Worm (Caenorhabditis elegans): ENCODE data around the gene C03H5.4.

The C03H5.4 gene

DNA sequence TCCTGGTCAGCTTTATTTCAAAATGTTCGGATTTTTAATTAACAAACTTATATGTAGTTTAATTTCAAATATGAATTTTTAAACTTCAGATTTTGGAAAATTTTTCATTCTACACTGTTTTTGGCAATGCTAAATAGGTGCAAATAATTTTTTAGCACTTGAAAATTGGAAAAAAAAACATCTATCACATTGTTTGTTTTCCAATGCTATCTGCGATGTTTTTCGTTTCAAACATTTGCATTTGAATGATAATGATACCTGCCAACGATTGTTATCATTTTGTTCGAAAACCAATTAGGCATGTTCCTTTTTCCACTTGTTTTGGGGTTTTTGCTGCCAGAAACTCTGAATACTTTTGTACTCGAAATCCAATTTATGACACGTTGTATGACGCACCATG lies at the start of gene C03H5.4:
Gene C03H5.4 (plus strand): TSS at position 301 of the 400 bp plus-strand sequence.
- no peak for TF ChIP-seq unc-62 (GFP tag; optimal IDR thresholded peaks at IDR 0.05)

DNA sequence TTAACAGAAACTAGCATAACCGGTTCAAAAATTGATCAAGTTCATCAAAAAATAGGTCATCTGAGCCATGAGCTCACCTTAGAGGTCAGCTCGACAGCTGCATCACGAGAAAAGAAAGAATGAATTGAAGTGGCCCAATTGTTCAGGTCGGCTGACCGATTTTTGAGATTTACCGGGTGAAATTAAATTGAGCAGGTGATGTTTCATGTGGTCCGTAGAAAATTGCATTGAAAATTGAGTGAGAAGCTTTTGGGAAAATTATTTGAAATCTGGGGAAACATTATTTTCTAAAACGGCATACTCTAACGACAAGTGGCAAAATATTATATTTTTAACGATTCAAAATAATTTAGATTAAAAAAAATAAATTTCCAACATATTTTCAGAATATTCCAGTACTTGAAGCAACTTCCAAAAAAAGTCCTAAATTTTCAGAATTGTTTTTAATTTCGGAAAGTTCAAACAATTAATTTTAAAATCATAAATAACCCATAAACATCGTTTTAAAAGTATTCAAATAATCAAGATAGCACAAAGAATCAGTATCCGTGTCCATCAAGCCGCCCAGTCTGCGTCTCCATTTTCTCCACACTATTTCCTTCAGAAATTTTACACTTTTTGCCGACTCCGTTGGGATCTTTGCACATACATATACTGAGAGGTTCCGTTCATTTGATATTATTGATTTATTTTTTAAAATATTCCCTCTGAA lies 49.3 kb upstream of the C03H5.4 start, which contains the start of gene sgcb-1:
Gene sgcb-1 (plus strand): TSS at position 662 of the 712 bp plus-strand sequence.
- no peak for TF ChIP-seq unc-62 (GFP tag; optimal IDR thresholded peaks at IDR 0.05)

ce11 chrII:332419-332818 lies 42.6 kb upstream of the C03H5.4 start, which contains the start of gene cbn-1:
cbn-1 (minus strand) TSS chrII:332519.
- no peak for TF ChIP-seq unc-62 (GFP tag; optimal IDR thresholded peaks at IDR 0.05)

DNA sequence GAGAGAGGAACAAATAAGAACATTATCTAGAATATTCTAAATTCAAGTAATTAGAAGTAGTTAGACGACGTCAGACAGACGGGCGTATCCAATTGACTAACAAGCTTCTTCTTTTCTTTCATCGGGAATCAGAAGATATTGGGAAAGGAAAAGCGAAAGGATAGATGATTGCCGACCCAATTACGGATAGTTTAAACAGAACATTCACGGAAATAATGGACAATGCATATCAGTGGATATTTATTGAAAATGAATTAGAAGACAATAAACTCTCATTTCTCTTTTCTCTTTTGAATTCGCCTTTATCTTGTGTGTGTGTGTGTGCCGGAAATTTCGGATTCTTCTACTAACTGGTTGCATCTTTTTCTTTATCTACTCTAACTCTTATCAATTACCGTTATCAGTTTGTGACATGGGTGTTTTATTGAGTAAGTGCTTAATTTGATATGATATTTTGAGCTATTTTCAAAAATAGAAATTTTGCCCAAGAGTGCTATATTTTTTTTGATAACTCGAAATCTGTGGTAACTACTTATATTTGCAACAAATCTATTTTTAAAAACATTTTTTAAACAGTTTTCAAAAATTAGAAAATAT lies 41.1 kb upstream of the C03H5.4 start:
- TF ChIP-seq unc-62 (GFP tag; optimal IDR thresholded peaks at IDR 0.05): no peak

DNA sequence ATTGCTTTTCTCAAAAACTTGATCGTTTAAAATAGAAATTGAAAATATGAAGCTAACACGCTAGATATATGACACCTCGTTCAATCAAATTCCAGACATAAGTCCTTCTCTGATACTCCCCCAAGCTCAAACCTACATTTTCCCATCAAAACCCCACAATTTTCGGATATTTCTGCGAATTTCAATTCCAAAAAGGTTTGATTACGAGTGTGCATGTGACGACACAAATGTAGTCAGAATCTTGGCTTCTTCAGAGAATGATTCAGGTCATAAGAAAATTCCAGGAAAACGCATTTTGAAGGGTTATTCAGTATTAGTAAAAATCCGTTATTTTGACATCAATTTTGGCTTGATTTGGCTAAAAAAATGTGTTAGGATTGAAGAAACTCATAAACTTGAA lies 40.2 kb upstream of the C03H5.4 start:
- no peak for TF ChIP-seq unc-62 (GFP tag; optimal IDR thresholded peaks at IDR 0.05)

DNA sequence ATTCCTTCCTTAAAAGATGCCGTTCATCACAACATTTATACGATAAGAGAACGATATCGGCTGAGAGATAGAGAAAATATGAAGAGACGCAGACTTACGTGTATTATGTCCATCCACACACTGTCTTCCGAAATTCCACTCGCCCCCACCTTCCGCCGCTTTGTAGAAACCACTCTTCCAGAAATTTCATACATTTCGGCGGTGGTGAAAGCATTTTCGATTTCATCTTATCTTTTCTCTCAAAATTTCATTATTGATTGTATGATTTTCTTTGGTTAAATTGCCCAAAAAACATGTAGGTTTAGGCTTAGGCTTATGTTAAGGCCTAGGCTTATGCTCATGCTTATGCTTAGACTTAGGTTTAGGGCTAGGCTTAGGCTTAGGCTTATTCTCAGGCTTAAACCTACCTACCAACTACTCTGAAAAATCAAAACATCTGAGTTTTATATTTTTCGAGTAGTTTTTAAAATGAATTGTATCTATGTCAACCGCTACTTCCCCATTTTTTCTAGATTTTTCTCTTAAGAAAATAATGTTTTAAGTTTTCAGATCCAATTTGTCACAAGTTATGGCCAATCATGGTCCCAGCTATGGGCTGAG lies 37.7 kb upstream of the C03H5.4 start, which contains the start of gene cpn-2:
Gene cpn-2 (plus strand): TSS at position 550 of the 600 bp plus-strand sequence.
- TF ChIP-seq unc-62 (GFP tag; optimal IDR thresholded peaks at IDR 0.05): no peak

ce11 chrII:340224-340623 lies 34.8 kb upstream of the C03H5.4 start, which contains the start of gene clc-31:
clc-31 (plus strand) TSS chrII:340524.
- TF ChIP-seq unc-62 (GFP tag; optimal IDR thresholded peaks at IDR 0.05): no peak

DNA sequence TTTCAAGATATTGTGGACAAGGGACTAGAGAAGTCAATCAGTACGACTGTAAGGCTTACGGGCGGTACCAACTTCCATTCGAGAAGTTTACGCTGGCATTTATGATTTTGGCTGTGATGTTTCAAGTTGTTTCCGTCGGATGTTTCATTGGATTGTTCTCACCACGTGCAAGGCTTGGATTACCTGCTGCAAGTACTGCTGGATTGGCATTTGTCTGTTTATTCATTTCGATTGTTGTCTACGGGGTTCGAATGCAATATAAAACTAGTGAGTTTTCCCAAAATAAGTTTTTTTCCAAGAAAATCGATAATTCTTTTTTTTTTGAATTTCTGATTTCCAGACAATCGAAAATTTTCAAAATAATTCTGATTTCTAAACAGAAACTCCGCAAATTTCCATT lies 34.3 kb upstream of the C03H5.4 start:
- TF ChIP-seq unc-62 (GFP tag; optimal IDR thresholded peaks at IDR 0.05): no peak

DNA sequence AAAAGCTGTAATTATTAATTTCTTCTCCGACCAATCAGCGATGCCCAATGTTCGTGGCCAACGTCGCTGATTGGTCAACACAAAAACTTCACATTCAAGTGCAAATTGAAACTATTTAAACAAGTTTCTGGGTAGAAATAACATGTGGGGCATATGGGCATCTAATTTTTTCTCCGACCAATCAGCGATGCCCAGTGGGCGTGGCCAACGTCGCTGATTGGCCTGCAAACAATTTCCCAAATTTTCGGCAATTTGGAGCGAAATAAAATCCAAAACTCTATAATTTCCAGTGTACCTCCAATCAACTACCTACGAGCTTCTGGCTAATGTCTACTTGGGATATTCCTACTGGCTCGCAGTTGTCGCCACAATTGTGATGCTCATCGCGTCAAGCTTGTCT lies 33.8 kb upstream of the C03H5.4 start:
- TF ChIP-seq unc-62 (GFP tag; optimal IDR thresholded peaks at IDR 0.05): no peak

DNA sequence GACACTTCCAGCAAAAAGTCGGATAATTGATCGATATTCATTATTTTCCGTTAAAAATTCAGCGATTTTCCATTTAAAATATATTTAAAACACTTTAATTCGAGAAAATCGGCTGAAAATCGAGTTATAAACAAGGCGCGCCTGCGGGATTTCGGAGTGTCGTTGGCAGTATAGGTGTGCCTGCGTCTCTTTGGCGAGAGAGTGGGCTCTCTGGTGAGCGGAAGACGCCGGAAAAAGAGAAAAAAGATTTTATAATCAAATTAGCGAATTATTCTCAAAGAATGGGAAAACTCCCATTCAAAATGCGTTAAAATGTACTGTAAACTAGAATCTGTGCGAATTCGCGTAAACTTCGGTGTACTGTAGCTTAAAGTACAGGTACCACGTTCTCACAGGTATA lies 27.3 kb upstream of the C03H5.4 start, which contains the start of gene D1069.3:
Gene D1069.3 (minus strand): TSS at position 158 of the 400 bp plus-strand sequence.
- TF ChIP-seq unc-62 (GFP tag; optimal IDR thresholded peaks at IDR 0.05): no peak

- no peak for TF ChIP-seq unc-62 (GFP tag; optimal IDR thresholded peaks at IDR 0.05)
Measured at ce11 chrII:349749-350148, 25.3 kb upstream of the C03H5.4 start.

- TF ChIP-seq unc-62 (GFP tag; optimal IDR thresholded peaks at IDR 0.05): no peak
Measured at ce11 chrII:354494-354893, 20.6 kb upstream of the C03H5.4 start.

- no peak for TF ChIP-seq unc-62 (GFP tag; optimal IDR thresholded peaks at IDR 0.05)
Measured at ce11 chrII:356969-357368, 18.1 kb upstream of the C03H5.4 start, which contains the start of gene dmsr-4. dmsr-4 (minus strand) TSS chrII:357069.

ce11 chrII:367455-367854 lies 7.6 kb upstream of the C03H5.4 start, which contains the start of gene ptr-3:
ptr-3 (minus strand) TSS chrII:367555.
- TF ChIP-seq unc-62 (GFP tag; optimal IDR thresholded peaks at IDR 0.05): no peak

- TF ChIP-seq unc-62 (GFP tag; optimal IDR thresholded peaks at IDR 0.05): no peak
Measured at ce11 chrII:370394-370793, 4.7 kb upstream of the C03H5.4 start.

ce11 chrII:371549-371948 lies 3.5 kb upstream of the C03H5.4 start:
- no peak for TF ChIP-seq unc-62 (GFP tag; optimal IDR thresholded peaks at IDR 0.05)

ce11 chrII:372235-372634 lies 2.8 kb upstream of the C03H5.4 start:
- no peak for TF ChIP-seq unc-62 (GFP tag; optimal IDR thresholded peaks at IDR 0.05)

All from whole organism, dauer.